Worm (Caenorhabditis elegans): ENCODE measurements around the gene pin-2.

Gene pin-2

ce11 chrIV:12786996-12787395, 6.7 kb upstream of the pin-2 start:
- peak; percentile 73 for TF ChIP-seq snpc-1.3 (tag; optimal IDR thresholded peaks at IDR 0.05; ENCODE audit: insufficient read depth)
- peak; percentile 50; the same call in 1 of the 2 replicates for TF ChIP-seq mcd-1 (GFP tag; IDR thresholded peaks at IDR 0.05)
- TF ChIP-seq lsl-1 (GFP tag; optimal IDR thresholded peaks at IDR 0.05) = peak; percentile 56
- TF ChIP-seq aptf-3 (GFP tag; IDR thresholded peaks at IDR 0.05) = 0 out of 2 replicates have a peak, but pooled peaks have one; percentile 52
- TF ChIP-seq snpc-1.1 (tag; optimal IDR thresholded peaks at IDR 0.05; ENCODE audit: insufficient read depth) = peak; percentile 94
- TF ChIP-seq dox-1 (GFP tag; IDR thresholded peaks at IDR 0.05) = peak; percentile 80
- TF ChIP-seq D2030.7 (GFP tag; IDR thresholded peaks at IDR 0.05) = peak; percentile 92
- peak; percentile 89 for TF ChIP-seq snpc-3.4 (tag; optimal IDR thresholded peaks at IDR 0.05)
- TF ChIP-seq K11D2.4 (GFP tag; IDR thresholded peaks at IDR 0.05) = peak; percentile 47; the same call in 1 of the 2 replicates
- peak; percentile 30; the same call in 1 of the 2 replicates for TF ChIP-seq B0336.3 (GFP tag; IDR thresholded peaks at IDR 0.05)
- peak; percentile 98 for TF ChIP-seq pbrm-1 (GFP tag; IDR thresholded peaks at IDR 0.05)
- peak; percentile 47 for TF ChIP-seq lin-54 (GFP tag; optimal IDR thresholded peaks at IDR 0.05)
- TF ChIP-seq rcor-1 (GFP tag; IDR thresholded peaks at IDR 0.05) = peak; percentile 81
- peak; percentile 64 for TF ChIP-seq hsf-1 (GFP tag; IDR thresholded peaks at IDR 0.05)
- TF ChIP-seq snpc-4 (GFP tag; optimal IDR thresholded peaks at IDR 0.05) = peak; percentile 91
- TF ChIP-seq snpc-4 (tag; optimal IDR thresholded peaks at IDR 0.05) = peak; percentile 87 to 98 (median 94)
- TF ChIP-seq ceh-100 (GFP tag; IDR thresholded peaks at IDR 0.05) = peak; percentile 25; the same call in 1 of the 2 replicates
- peak; percentile 75 for TF ChIP-seq F49E8.2 (tag; optimal IDR thresholded peaks at IDR 0.05; ENCODE audit: insufficient read depth)
- peak; percentile 94 for TF ChIP-seq hmg-1.2 (GFP tag; IDR thresholded peaks at IDR 0.05)
- peak; percentile 23; the same call in 1 of the 2 replicates for TF ChIP-seq Y53G8AR.9 (GFP tag; conservative IDR thresholded peaks at IDR 0.05)
- peak; percentile 48 for TF ChIP-seq F33H1.4 (GFP tag; IDR thresholded peaks at IDR 0.05)
- TF ChIP-seq tbp1 (GFP tag; optimal IDR thresholded peaks at IDR 0.05) = peak; percentile 71
- TF ChIP-seq B0019.2 (GFP tag; conservative IDR thresholded peaks at IDR 0.05) = 0 out of 2 replicates have a peak, but pooled peaks have one; percentile 28
- TF ChIP-seq madf-6 (GFP tag; IDR thresholded peaks at IDR 0.05) = peak; percentile 84
- peak; percentile 61 for TF ChIP-seq him-1 (tag; optimal IDR thresholded peaks at IDR 0.05)
- TF ChIP-seq attf-6 (GFP tag; IDR thresholded peaks at IDR 0.05) = peak; percentile 95
- TF ChIP-seq madf-8 (GFP tag; conservative IDR thresholded peaks at IDR 0.05) = peak; percentile 60
- 0 out of 2 replicates have a peak, but pooled peaks have one; percentile 55 for TF ChIP-seq attf-3 (GFP tag; conservative IDR thresholded peaks at IDR 0.05)
- peak; percentile 8 for TF ChIP-seq athp-1 (tag; optimal IDR thresholded peaks at IDR 0.05)
- peak; percentile 60; the same call in 1 of the 2 replicates for TF ChIP-seq F39B2.1 (GFP tag; IDR thresholded peaks at IDR 0.05)
- TF ChIP-seq nfyb-1 (GFP tag; IDR thresholded peaks at IDR 0.05) = 0 out of 2 replicates have a peak, but pooled peaks have one; percentile 39
- peak; percentile 28 for TF ChIP-seq xnd-1 (tag; optimal IDR thresholded peaks at IDR 0.05)
- TF ChIP-seq ekl-4 (GFP tag; IDR thresholded peaks at IDR 0.05) = peak; percentile 66; the same call in 1 of the 2 replicates

ce11 chrIV:12789088-12789487, 4.6 kb upstream of the pin-2 start, which contains the start of gene F07C6.3:
F07C6.3 (plus strand) TSS chrIV:12789235.
- TF ChIP-seq ZK185.1 (tag; optimal IDR thresholded peaks at IDR 0.05; ENCODE audit: poor library complexity, severe bottlenecking) (no peak), akir-1 (GFP tag; optimal IDR thresholded peaks at IDR 0.05) (no peak), hsf-1 (GFP tag; IDR thresholded peaks at IDR 0.05) (no peak), ama-1 (optimal IDR thresholded peaks at IDR 0.05) (no peak), ama-1 (GFP tag; optimal IDR thresholded peaks at IDR 0.05) (no peak), atf-7 (tag; optimal IDR thresholded peaks at IDR 0.05) (no peak), ccch-3 (GFP tag; optimal IDR thresholded peaks at IDR 0.05) (no peak), attf-5 (GFP tag; optimal IDR thresholded peaks at IDR 0.05) (no peak), Y67H2A.10 (GFP tag; conservative IDR thresholded peaks at IDR 0.05) (no peak), hlh-12 (tag; optimal IDR thresholded peaks at IDR 0.05) (no peak), Y56A3A.18 (GFP tag; IDR thresholded peaks at IDR 0.05) (no peak)
